Fruit fly (Drosophila melanogaster): ENCODE data around the gene CG7368.

Gene CG7368

DNA sequence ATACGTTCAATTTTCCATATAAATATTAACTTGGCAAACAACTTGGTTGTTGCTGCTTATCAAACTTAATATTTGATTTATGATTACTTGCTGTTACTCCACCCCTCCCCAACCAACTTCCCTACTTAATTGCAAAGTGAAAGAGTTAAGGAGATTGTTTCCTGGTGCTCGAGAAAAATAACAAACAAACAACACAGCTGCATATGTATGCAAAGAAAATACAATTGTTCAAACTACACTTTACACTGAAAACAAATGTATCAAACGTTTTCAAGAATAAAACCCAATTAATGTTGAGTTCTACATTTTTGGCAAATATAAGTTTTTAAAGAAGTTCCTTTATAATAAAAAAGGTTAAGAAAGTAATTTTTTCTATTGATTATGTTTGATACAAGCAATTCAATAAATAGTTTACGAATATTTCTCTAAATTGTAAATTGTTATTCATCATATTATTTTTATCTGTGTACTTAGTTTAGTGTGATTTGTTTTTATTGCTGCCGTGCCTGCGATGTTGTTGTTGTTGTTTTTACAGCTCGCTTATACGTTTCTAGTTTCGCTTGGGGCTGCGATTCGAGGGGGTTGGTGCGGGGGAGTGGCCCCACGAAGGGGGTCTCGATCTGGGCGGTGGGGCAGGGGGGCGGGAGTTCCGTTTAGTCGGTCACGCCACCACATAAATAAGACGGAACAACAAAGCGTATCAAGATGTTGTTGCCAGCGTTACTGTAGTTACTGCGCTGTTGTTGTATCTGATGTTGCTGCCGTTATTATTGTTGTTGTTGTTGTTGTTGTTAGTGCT lies 41.1 kb upstream of the CG7368 start (continued):
- TF ChIP-seq CG8281 (tag; optimal IDR thresholded peaks at IDR 0.05), result no peak
- peak; percentile 53 for TF ChIP-seq CG12155 (GFP tag; optimal IDR thresholded peaks at IDR 0.05)
- peak in 1 of 2 experiments; percentile 87 for TF ChIP-seq Eip74EF (GFP tag; optimal IDR thresholded peaks at IDR 0.05)
- TF ChIP-seq B-H1 (GFP tag; IDR thresholded peaks at IDR 0.05), result no peak; the same call in 2 of the 3 replicates
- peak; percentile 61 for TF ChIP-seq CG2875 (GFP tag; optimal IDR thresholded peaks at IDR 0.05)
- no peak for TF ChIP-seq CG31388 (GFP tag; optimal IDR thresholded peaks at IDR 0.05)
- no peak for TF ChIP-seq D19B (GFP tag; optimal IDR thresholded peaks at IDR 0.05)
- TF ChIP-seq NK7.1 (GFP tag; optimal IDR thresholded peaks at IDR 0.05), result no peak
- no peak for TF ChIP-seq her (GFP tag; optimal IDR thresholded peaks at IDR 0.05)
- TF ChIP-seq disco-r (GFP tag; optimal IDR thresholded peaks at IDR 0.05), result peak; percentile 41
- TF ChIP-seq CG6689 (GFP tag; IDR thresholded peaks at IDR 0.05), result peak; percentile 46; the same call in 1 of the 2 replicates
- TF ChIP-seq BtbVII (GFP tag; optimal IDR thresholded peaks at IDR 0.05), result peak; percentile 10
- peak; percentile 65 for TF ChIP-seq zf30C (GFP tag; optimal IDR thresholded peaks at IDR 0.05)
- peak; percentile 31 for TF ChIP-seq CrebB (tag; optimal IDR thresholded peaks at IDR 0.05)
- peak; percentile 64 for TF ChIP-seq Dek (tag; optimal IDR thresholded peaks at IDR 0.05)
- no peak for TF ChIP-seq hth (optimal IDR thresholded peaks at IDR 0.05)
- TF ChIP-seq CoRest (tag; optimal IDR thresholded peaks at IDR 0.05), result peak; percentile 87
- TF ChIP-seq p53 (GFP tag; optimal IDR thresholded peaks at IDR 0.05), result no peak
- TF ChIP-seq Six4 (GFP tag; optimal IDR thresholded peaks at IDR 0.05), result peak; percentile 65
- peak; percentile 84 for TF ChIP-seq CG10147 (GFP tag; optimal IDR thresholded peaks at IDR 0.05)
- no peak for TF ChIP-seq Taf1 (GFP tag; IDR thresholded peaks at IDR 0.05)
- no peak for TF ChIP-seq wek (GFP tag; optimal IDR thresholded peaks at IDR 0.05)
- no peak for TF ChIP-seq CG42726 (GFP tag; IDR thresholded peaks at IDR 0.05; ENCODE audit: partially characterized antibody)
- TF ChIP-seq Lim3 (GFP tag; IDR thresholded peaks at IDR 0.05), result no peak; the same call in 1 of the 2 replicates
- TF ChIP-seq z (GFP tag; IDR thresholded peaks at IDR 0.05), result no peak
- TF ChIP-seq sens (GFP tag), result peak; percentile 88
- TF ChIP-seq E2f1 (GFP tag; IDR thresholded peaks at IDR 0.05), result no peak; the same call in 1 of the 2 replicates
- peak; percentile 46 for TF ChIP-seq trh (GFP tag; optimal IDR thresholded peaks at IDR 0.05)
- peak; percentile 45 for TF ChIP-seq CG6683 (GFP tag; optimal IDR thresholded peaks at IDR 0.05)
- peak; percentile 35 for TF ChIP-seq Hey (tag; optimal IDR thresholded peaks at IDR 0.05)
- no peak for TF ChIP-seq Hmx (GFP tag; optimal IDR thresholded peaks at IDR 0.05)
- peak; percentile 67 for TF ChIP-seq tio (GFP tag; optimal IDR thresholded peaks at IDR 0.05)
- TF ChIP-seq esg (GFP tag; conservative IDR thresholded peaks at IDR 0.05), result no peak
- TF ChIP-seq CG18011 (GFP tag; optimal IDR thresholded peaks at IDR 0.05), result no peak
- TF ChIP-seq PHDP (tag; optimal IDR thresholded peaks at IDR 0.05), result peak; percentile 86
- peak; percentile 79 for TF ChIP-seq CG10209 (GFP tag; optimal IDR thresholded peaks at IDR 0.05)
- no peak for TF ChIP-seq bbx (GFP tag; IDR thresholded peaks at IDR 0.05; ENCODE audit: partially characterized antibody)
- TF ChIP-seq pum (GFP tag; optimal IDR thresholded peaks at IDR 0.05), result no peak
- no peak for TF ChIP-seq kah (GFP tag; optimal IDR thresholded peaks at IDR 0.05)
- peak; percentile 84 for TF ChIP-seq CG13424 (tag; optimal IDR thresholded peaks at IDR 0.05)
- TF ChIP-seq fd64A (GFP tag; optimal IDR thresholded peaks at IDR 0.05), result peak; percentile 20
- peak; percentile 50 for TF ChIP-seq Nf-YC (tag; optimal IDR thresholded peaks at IDR 0.05)
- TF ChIP-seq CG12942 (GFP tag; optimal IDR thresholded peaks at IDR 0.05), result peak; percentile 62
- no peak for TF ChIP-seq CG3065 (GFP tag; optimal IDR thresholded peaks at IDR 0.05)
- TF ChIP-seq CG11456 (GFP tag; IDR thresholded peaks at IDR 0.05), result no peak
- no peak for TF ChIP-seq YL-1 (GFP tag; optimal IDR thresholded peaks at IDR 0.05)
- TF ChIP-seq HLH3B (GFP tag; IDR thresholded peaks at IDR 0.05), result peak; percentile 38; the same call in 1 of the 2 replicates
- no peak for TF ChIP-seq Scr (GFP tag; IDR thresholded peaks at IDR 0.05; ENCODE audit: partially characterized antibody)
- peak; percentile 61 for TF ChIP-seq CHES-1-like (GFP tag; optimal IDR thresholded peaks at IDR 0.05)

Measured in whole organism, embryonic.